Fruit fly (Drosophila melanogaster) whole organism: ENCODE measurements around the gene CheA29a.

Experiments used
- CG8478 ChIP-seq: fragments of >200 bp; optimal IDR thresholded peaks from 2 replicates; lab custom pipeline; 2018; ENCODE audit warnings: inconsistent platforms
- Dll ChIP-seq: fragments of >200 bp; optimal IDR thresholded peaks from 2 replicates; lab custom pipeline; 2017
- EcR ChIP-seq, 2 experiments: fragments of >200 bp; optimal IDR thresholded peaks; 2 replicates each; lab custom pipeline; 2017; ENCODE audit warnings: missing biosample characterization in 2 of 2, missing genetic modification characterization in 2 of 2, missing genetic modification reagents in 2 of 2
- pan ChIP-seq: fragments of >200 bp; optimal IDR thresholded peaks from 2 replicates; lab custom pipeline; 2017
- psq ChIP-seq: fragments of >200 bp; optimal IDR thresholded peaks from 2 replicates; lab custom pipeline; 2017
- usp ChIP-seq: fragments of >200 bp; optimal IDR thresholded peaks from 2 replicates; lab custom pipeline; 2017; ENCODE audit warnings: missing biosample characterization, missing genetic modification characterization, mixed read lengths

- no peak for TF ChIP-seq psq (lab: Kevin White, UChicago)
- no peak for TF ChIP-seq Dll
- TF ChIP-seq usp (GFP tag; lab: Kevin White, UChicago): no peak
- TF ChIP-seq pan: no peak
- no peak for TF ChIP-seq CG8478 (lab: Kevin White, UChicago)
- no peak for TF ChIP-seq EcR (GFP tag; optimal IDR thresholded peaks at IDR 0.05; lab: Kevin White, UChicago)
Measured at dm6 chr2L:8490439-8490838, 13.3 kb downstream of the CheA29a start, which contains the start of gene CG43400.
